Fruit fly (Drosophila melanogaster) whole organism, prepupa: ENCODE data around the gene CG34300.

Experiments
- Blimp-1 ChIP-seq: fragments of 200-800 bp; sonication (Bioruptor generic); optimal IDR thresholded peaks from 3 replicates; lab custom pipeline; 2017; ENCODE audit warnings: missing biosample characterization, missing genetic modification characterization, mild to moderate bottlenecking, moderate library complexity, missing genetic modification reagents
- CG10669 ChIP-seq: fragments of 200-800 bp; sonication (Bioruptor generic); optimal IDR thresholded peaks from 3 replicates; lab custom pipeline; 2018; ENCODE audit warnings: missing biosample characterization, mild to moderate bottlenecking, missing genetic modification characterization, moderate library complexity
- CG11294 ChIP-seq: fragments of 200-800 bp; sonication (Bioruptor generic); IDR thresholded peaks from 2 replicates; pipeline ENCODE4 v1.3.6; 2022; ENCODE audit warnings: missing biosample characterization, missing genetic modification characterization
- CG11762 ChIP-seq: fragments of 200-800 bp; sonication (Bioruptor generic); optimal IDR thresholded peaks from 3 replicates; lab custom pipeline; 2016; ENCODE audit warnings: missing biosample characterization, missing genetic modification characterization; ENCODE audit not compliant: insufficient read depth
- CG11902 ChIP-seq: fragments of 200-800 bp; sonication (Bioruptor generic); optimal IDR thresholded peaks from 3 replicates; lab custom pipeline; 2016; ENCODE audit warnings: missing biosample characterization, missing genetic modification characterization
- CG15336 ChIP-seq: fragments of 200-800 bp; sonication (Bioruptor generic); IDR thresholded peaks from 2 replicates; pipeline ENCODE4 v1.3.6; 2022; ENCODE audit warnings: missing biosample characterization, missing genetic modification characterization
- CG16779 ChIP-seq: fragments of 200-800 bp; sonication (Bioruptor generic); optimal IDR thresholded peaks from 3 replicates; lab custom pipeline; 2017; ENCODE audit warnings: missing biosample characterization, mild to moderate bottlenecking, missing genetic modification characterization
- CG3032 ChIP-seq: fragments of 200-800 bp; optimal IDR thresholded peaks from 2 replicates; lab custom pipeline; 2019; ENCODE audit warnings: missing biosample characterization, mild to moderate bottlenecking, missing genetic modification characterization, moderate library complexity
- CG31627 ChIP-seq: fragments of 200-800 bp; sonication (Bioruptor generic); optimal IDR thresholded peaks from 3 replicates; lab custom pipeline; 2016; ENCODE audit warnings: missing biosample characterization, missing genetic modification characterization
- CG32006 ChIP-seq: fragments of 200-800 bp; sonication (Bioruptor generic); optimal IDR thresholded peaks from 3 replicates; lab custom pipeline; 2017; ENCODE audit warnings: missing biosample characterization, mild to moderate bottlenecking, missing genetic modification characterization
- CG34406 ChIP-seq: fragments of 200-800 bp; sonication (Bioruptor generic); optimal IDR thresholded peaks from 3 replicates; lab custom pipeline; 2016; ENCODE audit warnings: missing biosample characterization, missing genetic modification characterization
- CG3919 ChIP-seq: fragments of 200-800 bp; sonication (Bioruptor generic); optimal IDR thresholded peaks from 3 replicates; lab custom pipeline; 2016; ENCODE audit warnings: missing biosample characterization, missing genetic modification characterization
- CG4318 ChIP-seq: fragments of 200-800 bp; sonication (Bioruptor generic); optimal IDR thresholded peaks from 3 replicates; lab custom pipeline; 2017; ENCODE audit warnings: missing biosample characterization, mild to moderate bottlenecking, missing genetic modification characterization
- CG6163 ChIP-seq: fragments of 200-800 bp; sonication (Bioruptor generic); IDR thresholded peaks from 3 replicates; pipeline ENCODE4 v1.3.6; 2022; ENCODE audit warnings: missing biosample characterization, missing genetic modification characterization
- CG6276 ChIP-seq: fragments of 200-800 bp; sonication (Bioruptor generic); optimal IDR thresholded peaks from 2 replicates; lab custom pipeline; 2017; ENCODE audit warnings: missing biosample characterization, mild to moderate bottlenecking, missing genetic modification characterization
- CG6792 ChIP-seq: fragments of 200-800 bp; sonication (Bioruptor generic); optimal IDR thresholded peaks from 3 replicates; lab custom pipeline; 2016; ENCODE audit warnings: missing biosample characterization, missing genetic modification characterization
- CG6808 ChIP-seq: fragments of 200-800 bp; sonication (Bioruptor generic); optimal IDR thresholded peaks from 3 replicates; lab custom pipeline; 2017; ENCODE audit warnings: missing biosample characterization, missing genetic modification characterization, mild to moderate bottlenecking, moderate library complexity, missing genetic modification reagents
- CG7368 ChIP-seq: fragments of 200-800 bp; sonication (Bioruptor generic); optimal IDR thresholded peaks from 3 replicates; lab custom pipeline; 2016; ENCODE audit warnings: missing biosample characterization, missing genetic modification characterization
- CG8119 ChIP-seq: fragments of 200-800 bp; sonication (Bioruptor generic); IDR thresholded peaks from 3 replicates; pipeline ENCODE4 v1.3.6; 2022; ENCODE audit warnings: missing biosample characterization, missing genetic modification characterization
- CG8632 ChIP-seq: fragments of 200-800 bp; sonication (Bioruptor generic); optimal IDR thresholded peaks from 3 replicates; lab custom pipeline; 2016; ENCODE audit warnings: missing biosample characterization, missing genetic modification characterization
- CG9139 ChIP-seq: fragments of 200-800 bp; sonication (Bioruptor generic); optimal IDR thresholded peaks from 3 replicates; lab custom pipeline; 2017; ENCODE audit warnings: missing biosample characterization, mild to moderate bottlenecking, missing genetic modification characterization
- Eip75B ChIP-seq: fragments of 200-800 bp; sonication (Bioruptor generic); optimal IDR thresholded peaks from 3 replicates; lab custom pipeline; 2016; ENCODE audit warnings: missing biosample characterization, missing genetic modification characterization
- Eip78C ChIP-seq: fragments of 200-800 bp; sonication (Bioruptor generic); peaks from one replicate; lab custom pipeline; 2016; ENCODE audit warnings: missing biosample characterization, missing genetic modification characterization
- Gug ChIP-seq: fragments of 200-800 bp; sonication (Bioruptor generic); IDR thresholded peaks from 2 replicates; pipeline ENCODE4 v1.3.6; 2022; ENCODE audit warnings: missing biosample characterization, missing genetic modification characterization
- Hr38 ChIP-seq: sonication (Bioruptor generic); optimal IDR thresholded peaks from 2 replicates; lab custom pipeline; 2016; ENCODE audit warnings: missing biosample characterization, missing genetic modification characterization
- Hr39 ChIP-seq: fragments of 200-800 bp; sonication (Bioruptor generic); optimal IDR thresholded peaks from 2 replicates; lab custom pipeline; 2016; ENCODE audit warnings: missing biosample characterization, missing genetic modification characterization
- Hr4 ChIP-seq: fragments of 200-800 bp; sonication (Bioruptor generic); optimal IDR thresholded peaks from 3 replicates; lab custom pipeline; 2016; ENCODE audit warnings: missing biosample characterization, missing genetic modification characterization
- Lpt ChIP-seq: fragments of 200-800 bp; sonication (Bioruptor generic); optimal IDR thresholded peaks from 3 replicates; lab custom pipeline; 2016; ENCODE audit warnings: missing biosample characterization, missing genetic modification characterization
- Met ChIP-seq: fragments of 200-800 bp; sonication (Bioruptor generic); optimal IDR thresholded peaks from 3 replicates; lab custom pipeline; 2016; ENCODE audit warnings: missing biosample characterization, missing genetic modification characterization
- OdsH ChIP-seq: fragments of 200-800 bp; sonication (Bioruptor generic); optimal IDR thresholded peaks from 3 replicates; lab custom pipeline; 2016; ENCODE audit warnings: missing biosample characterization, missing genetic modification characterization
- Smox ChIP-seq: fragments of 200-800 bp; sonication (Bioruptor generic); optimal IDR thresholded peaks from 3 replicates; lab custom pipeline; 2016; ENCODE audit warnings: missing biosample characterization, missing genetic modification characterization
- Sox102F ChIP-seq: fragments of 200-800 bp; sonication (Bioruptor generic); optimal IDR thresholded peaks from 2 replicates; lab custom pipeline; 2016; ENCODE audit warnings: missing biosample characterization, mild to moderate bottlenecking, missing genetic modification characterization
- achi ChIP-seq: fragments of 200-800 bp; sonication (Bioruptor generic); optimal IDR thresholded peaks from 3 replicates; lab custom pipeline; 2016; ENCODE audit warnings: missing biosample characterization, missing genetic modification characterization
- cyc ChIP-seq: fragments of 200-800 bp; sonication (Bioruptor generic); optimal IDR thresholded peaks from 3 replicates; lab custom pipeline; 2016; ENCODE audit warnings: missing biosample characterization, missing genetic modification characterization
- dac ChIP-seq: fragments of 200-800 bp; sonication (Bioruptor generic); optimal IDR thresholded peaks from 2 replicates; lab custom pipeline; 2017; ENCODE audit warnings: missing biosample characterization, mild to moderate bottlenecking, missing genetic modification characterization
- dsx ChIP-seq: fragments of 200-800 bp; optimal IDR thresholded peaks from 3 replicates; lab custom pipeline; 2019; ENCODE audit warnings: missing biosample characterization, mild to moderate bottlenecking, missing genetic modification characterization, moderate library complexity; ENCODE audit not compliant: poor library complexity, severe bottlenecking
- eg ChIP-seq: fragments of 200-800 bp; sonication (Bioruptor generic); IDR thresholded peaks from 3 replicates; pipeline ENCODE4 v1.3.6; 2022; ENCODE audit warnings: missing biosample characterization, missing genetic modification characterization
- esn ChIP-seq: fragments of 200-800 bp; sonication (Bioruptor generic); optimal IDR thresholded peaks from 2 replicates; lab custom pipeline; 2016; ENCODE audit warnings: missing biosample characterization, mild to moderate bottlenecking, missing genetic modification characterization, moderate library complexity
- fd85E ChIP-seq: fragments of 200-800 bp; sonication (Bioruptor generic); optimal IDR thresholded peaks from 3 replicates; lab custom pipeline; 2016; ENCODE audit warnings: missing biosample characterization, missing genetic modification characterization
- fkh ChIP-seq: fragments of 200-800 bp; sonication (Bioruptor generic); optimal IDR thresholded peaks from 3 replicates; lab custom pipeline; 2017; ENCODE audit warnings: missing biosample characterization, mild to moderate bottlenecking, missing genetic modification characterization, moderate library complexity
- pdm3 ChIP-seq: fragments of 200-800 bp; sonication (Bioruptor generic); optimal IDR thresholded peaks from 3 replicates; lab custom pipeline; 2016; ENCODE audit warnings: missing biosample characterization, missing genetic modification characterization
- salr ChIP-seq, 2 experiments: fragments of 200-800 bp; sonication (Bioruptor generic); optimal IDR thresholded peaks; 3 replicates each; lab custom pipeline; 2016 to 2018; ENCODE audit warnings: missing biosample characterization in 2 of 2, missing genetic modification characterization in 2 of 2, mild to moderate bottlenecking in 1 of 2
- spab ChIP-seq: fragments of 200-800 bp; sonication (Bioruptor generic); optimal IDR thresholded peaks from 2 replicates; lab custom pipeline; 2017; ENCODE audit warnings: missing biosample characterization, mild to moderate bottlenecking, missing genetic modification characterization, missing genetic modification reagents
- svp ChIP-seq: fragments of 200-800 bp; sonication (Bioruptor generic); peaks from one replicate; lab custom pipeline; 2016; ENCODE audit warnings: missing biosample characterization, missing genetic modification characterization
- topi ChIP-seq: fragments of 200-800 bp; sonication (Bioruptor generic); optimal IDR thresholded peaks from 3 replicates; lab custom pipeline; 2016; ENCODE audit warnings: missing biosample characterization, missing genetic modification characterization
- vri ChIP-seq: fragments of 200-800 bp; sonication (Bioruptor generic); optimal IDR thresholded peaks from 3 replicates; lab custom pipeline; 2016; ENCODE audit warnings: missing biosample characterization, mild to moderate bottlenecking, missing genetic modification characterization

Gene CG34300

dm6 chr3R:30338648-30339038 is 32.2 kb upstream of the CG34300 start (continued):
- no peak for TF ChIP-seq Blimp-1 (GFP tag; lab: Kevin White, UChicago)
- no peak for TF ChIP-seq topi (GFP tag; lab: Kevin White, UChicago)
- TF ChIP-seq eg (GFP tag; lab: Robert Waterston, UW) = peak; percentile 91
- no peak for TF ChIP-seq dsx (GFP tag; lab: Kevin White, UChicago)
- peak; percentile 79 for TF ChIP-seq CG8119 (GFP tag; lab: Robert Waterston, UW)

- TF ChIP-seq Lpt (GFP tag; lab: Kevin White, UChicago) (peak; percentile 38), CG11762 (no peak), Eip75B (GFP tag; lab: Kevin White, UChicago) (no peak), Eip78C (peak; percentile 49), CG34406 (GFP tag; lab: Kevin White, UChicago) (no peak), svp (GFP tag; lab: Kevin White, UChicago) (peak; percentile 56), Sox102F (GFP tag; lab: Kevin White, UChicago) (no peak), CG6792 (GFP tag; lab: Kevin White, UChicago) (no peak), fkh (GFP tag; lab: Kevin White, UChicago) (peak; percentile 23), topi (GFP tag; lab: Kevin White, UChicago) (no peak), achi (GFP tag; lab: Kevin White, UChicago) (no peak), CG3032 (tag; lab: Kevin White, UChicago) (no peak), CG6808 (GFP tag; lab: Kevin White, UChicago) (no peak), OdsH (GFP tag; lab: Kevin White, UChicago) (no peak), dac (GFP tag; lab: Kevin White, UChicago) (no peak), pdm3 (GFP tag; lab: Kevin White, UChicago) (peak; percentile 18), Hr4 (GFP tag; lab: Kevin White, UChicago) (peak; percentile 57), CG6163 (GFP tag; lab: Robert Waterston, UW) (peak; percentile 48; the same call in 2 of the 3 replicates), Smox (GFP tag; lab: Kevin White, UChicago) (no peak), CG32006 (peak; percentile 53), CG16779 (no peak), CG4318 (GFP tag; lab: Kevin White, UChicago) (peak; percentile 23), CG9139 (no peak), Met (GFP tag; lab: Kevin White, UChicago) (no peak), Hr38 (no peak), salr (GFP tag; optimal IDR thresholded peaks at IDR 0.05; lab: Kevin White, UChicago) (peak in 1 of 2 experiments; percentile 46), CG7368 (GFP tag; lab: Kevin White, UChicago) (no peak), CG10669 (GFP tag; lab: Kevin White, UChicago) (no peak), vri (GFP tag; lab: Kevin White, UChicago) (no peak), spab (GFP tag; lab: Kevin White, UChicago) (no peak), CG31627 (GFP tag; lab: Kevin White, UChicago) (no peak), Gug (no peak), eg (GFP tag; lab: Robert Waterston, UW) (peak; percentile 8; the same call in 2 of the 3 replicates), dsx (GFP tag; lab: Kevin White, UChicago) (peak; percentile 37), CG6276 (GFP tag; lab: Kevin White, UChicago) (no peak)
- TF ChIP-seq, all 60 proteins: peak for 12
Observed at dm6 chr3R:30337919-30338647, 31.6 kb upstream of the CG34300 start.

- TF ChIP-seq Hr39 (GFP tag; lab: Kevin White, UChicago) (no peak), dsx (GFP tag; lab: Kevin White, UChicago) (no peak), CG4318 (GFP tag; lab: Kevin White, UChicago) (peak; percentile 16), CG8632 (GFP tag; lab: Kevin White, UChicago) (no peak), CG6792 (GFP tag; lab: Kevin White, UChicago) (no peak), CG11294 (no peak), CG7368 (GFP tag; lab: Kevin White, UChicago) (no peak), CG3919 (GFP tag; lab: Kevin White, UChicago) (peak; percentile 10), Sox102F (GFP tag; lab: Kevin White, UChicago) (no peak), OdsH (GFP tag; lab: Kevin White, UChicago) (peak; percentile 7), CG11902 (GFP tag; lab: Kevin White, UChicago) (no peak), esn (GFP tag; lab: Kevin White, UChicago) (no peak), Gug (peak; percentile 43; the same call in 1 of the 2 replicates), vri (GFP tag; lab: Kevin White, UChicago) (no peak), topi (GFP tag; lab: Kevin White, UChicago) (no peak), CG15336 (GFP tag; lab: Robert Waterston, UW) (peak; percentile 73), CG32006 (peak; percentile 44), fkh (GFP tag; lab: Kevin White, UChicago) (no peak), cyc (no peak), CG3032 (tag; lab: Kevin White, UChicago) (no peak), fd85E (GFP tag; lab: Kevin White, UChicago) (no peak)
Observed at dm6 chr3R:30337448-30337847, 31.0 kb upstream of the CG34300 start.
